Worm (Caenorhabditis elegans) whole organism, L1 larva: Measurements from ENCODE around the gene F38C2.1.

ENCODE experiments used
- C04F5.9 ChIP-seq: sonication (generic microtip); optimal IDR thresholded peaks from 2 replicates; lab custom pipeline; 2016; ENCODE audit warnings: missing genetic modification characterization, missing compliant biosample characterization
- C16A3.4 ChIP-seq: fragments of 150-350 bp; optimal IDR thresholded peaks from 2 replicates; lab custom pipeline; 2014; ENCODE audit warnings: missing biosample characterization, missing genetic modification characterization
- F16B12.6 ChIP-seq: fragments of 150-350 bp; optimal IDR thresholded peaks from 2 replicates; lab custom pipeline; 2014; ENCODE audit warnings: missing biosample characterization, missing genetic modification characterization
- aha-1 ChIP-seq: fragments of 150-350 bp; optimal IDR thresholded peaks from 2 replicates; lab custom pipeline; 2014; ENCODE audit warnings: missing biosample characterization, missing genetic modification characterization
- alr-1 ChIP-seq: fragments of 200-800 bp; sonication (Bioruptor generic); optimal IDR thresholded peaks from 2 replicates; lab custom pipeline; 2018; ENCODE audit warnings: borderline replicate concordance, mild to moderate bottlenecking, missing genetic modification characterization, missing compliant biosample characterization
- ama-1 ChIP-seq: fragments of 150-350 bp; optimal IDR thresholded peaks from 2 replicates; lab custom pipeline; 2014
- blmp-1 ChIP-seq: fragments of 150-350 bp; optimal IDR thresholded peaks from 2 replicates; lab custom pipeline; 2014; ENCODE audit warnings: missing biosample characterization, missing genetic modification characterization
- ceh-8 ChIP-seq: fragments of 200-800 bp; sonication (Bioruptor generic); optimal IDR thresholded peaks from 2 replicates; lab custom pipeline; 2018; ENCODE audit warnings: mild to moderate bottlenecking, missing genetic modification characterization, moderate library complexity, missing compliant biosample characterization
- ceh-88 ChIP-seq: fragments of 200-800 bp; sonication (Bioruptor generic); IDR thresholded peaks from 2 replicates; pipeline ENCODE4 v1.3.6; 2022; ENCODE audit warnings: missing genetic modification characterization, missing compliant biosample characterization
- dsc-1 ChIP-seq: sonication (generic microtip); optimal IDR thresholded peaks from 2 replicates; lab custom pipeline; 2016; ENCODE audit warnings: mild to moderate bottlenecking, missing genetic modification characterization, missing compliant biosample characterization
- egl-27 ChIP-seq, 2 experiments: fragments of 150-350 bp in 1 of 2; sonication (generic microtip); optimal IDR thresholded peaks; 3 replicates each; lab custom pipeline; 2017 to 2018; ENCODE audit warnings: missing biosample characterization in 2 of 2, missing genetic modification characterization in 2 of 2, missing genetic modification reagents in 2 of 2
- elt-3 ChIP-seq, 6 experiments: fragments of 150-350 bp in 1 of 6; sonication (generic microtip); optimal IDR thresholded peaks; 2 replicates each; lab custom pipeline; 2017 to 2018; ENCODE audit warnings: missing biosample characterization in 6 of 6, missing genetic modification characterization in 6 of 6, inconsistent platforms in 1 of 6
- ets-5 ChIP-seq: fragments of 200-800 bp; sonication (Bioruptor generic); IDR thresholded peaks from 2 replicates; pipeline ENCODE4 v1.3.6; 2022; ENCODE audit warnings: missing genetic modification characterization, missing compliant biosample characterization
- fos-1 ChIP-seq: fragments of 150-350 bp; optimal IDR thresholded peaks from 2 replicates; lab custom pipeline; 2014; ENCODE audit warnings: missing biosample characterization, missing genetic modification characterization
- hlh-4 ChIP-seq: sonication (generic microtip); optimal IDR thresholded peaks from 2 replicates; lab custom pipeline; 2016; ENCODE audit warnings: mild to moderate bottlenecking, missing genetic modification characterization, missing compliant biosample characterization
- hpl-2 ChIP-seq: fragments of 150-350 bp; optimal IDR thresholded peaks from 2 replicates; lab custom pipeline; 2014; ENCODE audit warnings: missing biosample characterization, missing genetic modification reagents, missing genetic modification characterization
- irx-1 ChIP-seq: sonication (generic microtip); optimal IDR thresholded peaks from 2 replicates; lab custom pipeline; 2016; ENCODE audit warnings: missing genetic modification characterization, missing compliant biosample characterization
- lin-15B ChIP-seq: fragments of 150-350 bp; sonication (generic microtip); optimal IDR thresholded peaks from 3 replicates; lab custom pipeline; 2014; ENCODE audit warnings: missing biosample characterization, missing genetic modification characterization
- lin-35 ChIP-seq, 2 experiments: fragments of 150-350 bp; optimal IDR thresholded peaks; 2 replicates each; lab custom pipeline; 2014; ENCODE audit warnings: missing biosample characterization in 2 of 2, missing genetic modification characterization in 2 of 2, missing genetic modification reagents in 2 of 2
- lsy-2 ChIP-seq, 2 experiments: fragments of 150-350 bp; optimal IDR thresholded peaks; 2 replicates each; lab custom pipeline; 2014; ENCODE audit warnings: missing biosample characterization in 2 of 2, missing genetic modification characterization in 2 of 2
- mdl-1 ChIP-seq, 2 experiments: fragments of 150-350 bp; optimal IDR thresholded peaks; 2 replicates each; lab custom pipeline; 2014 to 2017; ENCODE audit warnings: missing biosample characterization in 2 of 2, missing genetic modification characterization in 2 of 2, inconsistent platforms in 1 of 2
- mep-1 ChIP-seq: fragments of 150-350 bp; optimal IDR thresholded peaks from 2 replicates; lab custom pipeline; 2014; ENCODE audit warnings: missing biosample characterization, missing genetic modification characterization
- nhr-12 ChIP-seq: sonication (generic microtip); optimal IDR thresholded peaks from 2 replicates; lab custom pipeline; 2017; ENCODE audit warnings: missing biosample characterization, missing genetic modification characterization
- nhr-19 ChIP-seq: fragments of 200-800 bp; sonication (Bioruptor generic); conservative IDR thresholded peaks from 2 replicates; pipeline ENCODE4 v1.3.6; 2022; ENCODE audit warnings: missing genetic modification characterization, missing compliant biosample characterization
- nhr-20 ChIP-seq: sonication (generic microtip); optimal IDR thresholded peaks from 2 replicates; lab custom pipeline; 2016; ENCODE audit warnings: mild to moderate bottlenecking, missing genetic modification characterization, missing compliant biosample characterization
- nhr-237 ChIP-seq: fragments of 150-350 bp; optimal IDR thresholded peaks from 2 replicates; lab custom pipeline; 2014; ENCODE audit warnings: missing biosample characterization, missing genetic modification characterization
- nhr-28 ChIP-seq: fragments of 150-350 bp; optimal IDR thresholded peaks from 2 replicates; lab custom pipeline; 2014; ENCODE audit warnings: missing biosample characterization, missing genetic modification characterization
- nhr-47 ChIP-seq: sonication (generic microtip); optimal IDR thresholded peaks from 2 replicates; lab custom pipeline; 2016; ENCODE audit warnings: mild to moderate bottlenecking, missing genetic modification characterization, moderate library complexity, missing compliant biosample characterization
- nhr-71 ChIP-seq: sonication (generic microtip); optimal IDR thresholded peaks from 2 replicates; lab custom pipeline; 2016; ENCODE audit warnings: mild to moderate bottlenecking, missing genetic modification characterization, moderate library complexity, missing compliant biosample characterization
- nhr-84 ChIP-seq: sonication (generic microtip); optimal IDR thresholded peaks from 2 replicates; lab custom pipeline; 2017; ENCODE audit warnings: missing biosample characterization, missing genetic modification characterization
- nhr-85 ChIP-seq: sonication (generic microtip); peaks from one replicate; lab custom pipeline; 2016; ENCODE audit warnings: missing genetic modification characterization, inconsistent platforms, missing compliant biosample characterization
- nhr-90 ChIP-seq: sonication (generic microtip); optimal IDR thresholded peaks from 2 replicates; lab custom pipeline; 2016; ENCODE audit warnings: mild to moderate bottlenecking, missing genetic modification characterization, missing compliant biosample characterization; ENCODE audit not compliant: poor library complexity
- pag-3 ChIP-seq: sonication (generic microtip); optimal IDR thresholded peaks from 2 replicates; lab custom pipeline; 2017; ENCODE audit warnings: missing genetic modification characterization, mild to moderate bottlenecking, missing compliant biosample characterization, antibody characterized with exemption, borderline replicate concordance; ENCODE audit not compliant: insufficient read depth
- skn-1 ChIP-seq: fragments of 150-350 bp; optimal IDR thresholded peaks from 2 replicates; lab custom pipeline; 2014; ENCODE audit warnings: missing biosample characterization, missing genetic modification characterization
- snu-23 ChIP-seq: sonication (generic microtip); optimal IDR thresholded peaks from 2 replicates; lab custom pipeline; 2016; ENCODE audit warnings: missing genetic modification characterization, missing compliant biosample characterization
- sptf-1 ChIP-seq: fragments of 150-350 bp; optimal IDR thresholded peaks from 2 replicates; lab custom pipeline; 2014; ENCODE audit warnings: missing biosample characterization, missing genetic modification characterization
- sup-37 ChIP-seq: fragments of 200-800 bp; sonication (Bioruptor generic); optimal IDR thresholded peaks from 2 replicates; lab custom pipeline; 2018; ENCODE audit warnings: mild to moderate bottlenecking, missing genetic modification characterization, missing compliant biosample characterization
- swsn-7 ChIP-seq: sonication (generic microtip); optimal IDR thresholded peaks from 2 replicates; lab custom pipeline; 2016; ENCODE audit warnings: missing genetic modification characterization, missing compliant biosample characterization
- tlp-1 ChIP-seq: fragments of 150-350 bp; optimal IDR thresholded peaks from 2 replicates; lab custom pipeline; 2014; ENCODE audit warnings: missing biosample characterization, missing genetic modification characterization
- unc-98 ChIP-seq: fragments of 200-800 bp; sonication (Bioruptor generic); IDR thresholded peaks from 2 replicates; pipeline ENCODE4 v1.3.6; 2022; ENCODE audit warnings: missing genetic modification characterization, missing compliant biosample characterization
- vab-15 ChIP-seq: sonication (generic microtip); optimal IDR thresholded peaks from 2 replicates; lab custom pipeline; 2017; ENCODE audit warnings: missing genotype, mild to moderate bottlenecking, missing genetic modification characterization, missing compliant biosample characterization
- zip-4 ChIP-seq: fragments of 200-800 bp; sonication (Bioruptor generic); optimal IDR thresholded peaks from 2 replicates; lab custom pipeline; 2018; ENCODE audit warnings: mild to moderate bottlenecking, missing genetic modification characterization, moderate library complexity, missing compliant biosample characterization

F38C2.1 gene

DNA sequence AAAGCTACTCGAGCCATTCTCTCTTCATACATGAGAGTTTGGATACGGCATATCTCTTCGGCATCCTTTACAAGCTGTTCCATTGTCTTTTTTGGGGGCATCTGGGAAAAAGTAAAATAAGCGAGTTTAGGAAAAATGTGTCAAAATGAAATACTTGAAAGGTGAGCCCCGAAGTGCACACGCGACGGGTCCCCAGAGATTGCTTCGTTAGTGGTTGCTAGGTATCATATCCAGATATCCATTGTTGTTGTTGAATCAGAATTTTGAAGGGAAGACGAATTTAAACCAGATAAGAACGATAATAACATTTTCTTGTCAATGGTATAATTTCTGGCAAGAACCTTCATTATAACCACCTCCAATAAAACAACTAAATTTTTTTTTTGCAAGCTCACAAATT is 36.3 kb upstream of the F38C2.1 start, which contains the start of gene H25K10.2:
Gene H25K10.2, minus strand, starts transcription at position 101 of the 400 bp plus-strand sequence.
- no peak for TF ChIP-seq C04F5.9 (tag; lab: Kevin White, UChicago)
- no peak for TF ChIP-seq nhr-19 (GFP tag; lab: Robert Waterston, UW)
- TF ChIP-seq C16A3.4 (tag; lab: Kevin White, UChicago) = no peak
- no peak for TF ChIP-seq irx-1 (tag; lab: Kevin White, UChicago)
- no peak for TF ChIP-seq F16B12.6 (tag; lab: Kevin White, UChicago)
- no peak for TF ChIP-seq alr-1 (tag; lab: Kevin White, UChicago)
- TF ChIP-seq nhr-84 (tag; lab: Kevin White, UChicago) = no peak
- no peak for TF ChIP-seq nhr-28 (tag; lab: Kevin White, UChicago)
- TF ChIP-seq nhr-85 (tag; lab: Kevin White, UChicago) = no peak
- TF ChIP-seq egl-27 (tag; optimal IDR thresholded peaks at IDR 0.05; lab: Kevin White, UChicago) = no peak
- TF ChIP-seq, all 84 proteins: peak for 0

DNA sequence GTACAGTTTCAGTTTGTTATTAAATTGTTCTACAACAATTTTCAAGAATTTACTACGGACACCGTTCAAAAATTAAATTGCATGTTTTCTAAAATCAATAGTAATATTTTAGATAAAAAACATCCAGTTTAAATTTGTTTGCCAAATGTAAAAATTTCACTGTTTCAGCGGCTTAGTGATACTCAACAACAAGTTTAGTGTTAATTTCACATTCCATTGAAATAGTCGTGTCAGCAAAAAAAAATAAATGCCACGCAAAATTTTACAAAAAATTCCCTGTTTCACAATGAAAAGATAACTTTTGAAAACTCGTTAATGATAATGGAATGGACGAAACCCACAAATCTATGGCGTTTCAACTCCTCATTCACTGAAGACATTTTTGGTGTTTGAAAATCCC is 31.1 kb upstream of the F38C2.1 start:
- no peak for TF ChIP-seq elt-3 (tag; optimal IDR thresholded peaks at IDR 0.05; lab: Kevin White, UChicago)
- TF ChIP-seq pag-3 (tag; lab: Kevin White, UChicago) = no peak
- no peak for TF ChIP-seq mdl-1 (tag; optimal IDR thresholded peaks at IDR 0.05; lab: Kevin White, UChicago)
- TF ChIP-seq vab-15 (tag; lab: Kevin White, UChicago) = no peak
- TF ChIP-seq hlh-4 (tag; lab: Kevin White, UChicago) = no peak
- no peak for TF ChIP-seq ets-5
- TF ChIP-seq swsn-7 (tag; lab: Kevin White, UChicago) = no peak
- no peak for TF ChIP-seq hpl-2 (GFP tag; lab: Kevin White, UChicago)
- TF ChIP-seq ceh-8 (GFP tag; lab: Kevin White, UChicago) = no peak
- TF ChIP-seq dsc-1 = no peak
- TF ChIP-seq blmp-1 = no peak
- no peak for TF ChIP-seq fos-1 (tag; lab: Kevin White, UChicago)
- TF ChIP-seq lsy-2 (tag; optimal IDR thresholded peaks at IDR 0.05; lab: Kevin White, UChicago) = no peak
- TF ChIP-seq nhr-237 = no peak
- TF ChIP-seq tlp-1 (tag; lab: Kevin White, UChicago) = no peak
- TF ChIP-seq, all 84 proteins: peak for 0

DNA sequence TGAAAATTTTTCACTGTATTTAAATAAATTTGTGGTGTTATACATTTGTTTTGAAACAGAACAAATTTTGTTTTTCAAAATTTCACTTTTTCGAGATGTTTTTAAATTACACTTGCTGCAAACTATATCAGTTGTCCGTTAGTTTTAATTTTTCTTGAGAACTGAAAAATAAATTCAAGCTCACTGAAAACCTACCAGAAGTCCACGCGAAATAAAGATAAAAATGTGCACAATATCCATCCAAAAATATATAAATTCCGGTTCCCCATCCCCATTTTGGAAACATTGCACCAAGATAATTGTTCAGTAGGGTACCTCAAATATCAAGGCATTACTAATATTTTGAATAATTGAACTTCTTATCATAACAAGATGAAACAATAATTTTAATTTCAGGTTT is 26.5 kb upstream of the F38C2.1 start:
- TF ChIP-seq nhr-71 (no peak), nhr-12 (tag; lab: Kevin White, UChicago) (no peak), snu-23 (no peak), fos-1 (tag; lab: Kevin White, UChicago) (no peak), lin-15B (no peak), nhr-237 (no peak), aha-1 (tag; lab: Kevin White, UChicago) (no peak), unc-98 (no peak), nhr-47 (tag; lab: Kevin White, UChicago) (no peak), nhr-20 (tag; lab: Kevin White, UChicago) (no peak), dsc-1 (no peak), tlp-1 (tag; lab: Kevin White, UChicago) (no peak), sptf-1 (tag; lab: Kevin White, UChicago) (no peak), nhr-90 (tag; lab: Kevin White, UChicago) (no peak), skn-1 (tag; lab: Kevin White, UChicago) (no peak), ama-1 (no peak), nhr-28 (tag; lab: Kevin White, UChicago) (no peak), mep-1 (no peak), zip-4 (GFP tag; lab: Kevin White, UChicago) (no peak), C04F5.9 (tag; lab: Kevin White, UChicago) (no peak)

DNA sequence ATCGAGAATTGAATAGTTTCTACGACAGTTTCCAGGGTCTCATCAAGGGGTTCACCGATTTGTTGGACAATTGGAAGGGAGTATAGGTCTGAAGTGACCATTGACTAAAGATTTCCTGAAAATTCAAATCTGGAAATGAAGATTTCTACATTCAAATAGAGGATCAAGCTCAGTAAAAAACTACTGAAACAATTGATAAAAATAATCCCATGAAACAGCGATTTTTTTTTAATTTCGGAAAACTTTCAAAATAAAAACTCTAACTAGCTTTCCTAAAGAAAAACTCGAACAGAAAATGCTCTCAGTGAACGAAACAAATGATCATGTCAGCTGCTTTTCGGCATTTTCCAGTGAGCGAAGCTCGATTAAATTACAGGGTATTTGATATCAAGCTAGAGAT is 25.7 kb upstream of the F38C2.1 start, which contains the start of gene srv-11:
Gene srv-11, minus strand, starts transcription at position 101 of the 400 bp plus-strand sequence.
- TF ChIP-seq nhr-20 (tag; lab: Kevin White, UChicago) (no peak), lin-35 (GFP tag; optimal IDR thresholded peaks at IDR 0.05; lab: Kevin White, UChicago) (no peak), ceh-88 (GFP tag; lab: Robert Waterston, UW) (no peak), sup-37 (GFP tag; lab: Kevin White, UChicago) (no peak), nhr-19 (GFP tag; lab: Robert Waterston, UW) (no peak)
